Worm (Caenorhabditis elegans) whole organism, young adult: ENCODE results near the gene C14E2.7.

Experiments
- B0019.2 ChIP-seq: fragments of 200-800 bp; sonication (Bioruptor generic); conservative IDR thresholded peaks from 2 replicates; pipeline ENCODE4 v1.3.6; 2022; ENCODE audit warnings: missing genetic modification reagents, missing genetic modification characterization, missing compliant biosample characterization
- B0336.3 ChIP-seq: fragments of 200-800 bp; sonication (Bioruptor generic); IDR thresholded peaks from 2 replicates; pipeline ENCODE4 v1.3.6; 2022; ENCODE audit warnings: missing genetic modification characterization, missing compliant biosample characterization
- C17E4.6 ChIP-seq: fragments of 200-800 bp; sonication (Bioruptor generic); IDR thresholded peaks from 2 replicates; pipeline ENCODE4 v1.3.6; 2022; ENCODE audit warnings: missing genetic modification reagents, missing genetic modification characterization, missing compliant biosample characterization
- D2030.7 ChIP-seq: fragments of 200-800 bp; sonication (Bioruptor generic); IDR thresholded peaks from 2 replicates; pipeline ENCODE4 v1.3.6; 2022; ENCODE audit warnings: missing genetic modification reagents, missing genetic modification characterization, missing compliant biosample characterization
- F33H1.4 ChIP-seq: fragments of 200-800 bp; sonication (Bioruptor generic); IDR thresholded peaks from 2 replicates; pipeline ENCODE4 v1.3.6; 2022; ENCODE audit warnings: missing genetic modification reagents, missing genetic modification characterization, missing compliant biosample characterization
- F39B2.1 ChIP-seq: fragments of 200-800 bp; sonication (Bioruptor generic); IDR thresholded peaks from 2 replicates; pipeline ENCODE4 v1.3.6; 2022; ENCODE audit warnings: missing genetic modification reagents, missing genetic modification characterization, missing compliant biosample characterization
- Y53G8AR.9 ChIP-seq: fragments of 200-800 bp; sonication (Bioruptor generic); conservative IDR thresholded peaks from 2 replicates; pipeline ENCODE4 v1.3.6; 2022; ENCODE audit warnings: missing genetic modification reagents, missing genetic modification characterization, missing compliant biosample characterization
- Y79H2A.3 ChIP-seq: fragments of 200-800 bp; sonication (Bioruptor generic); conservative IDR thresholded peaks from 2 replicates; pipeline ENCODE4 v1.3.6; 2022; ENCODE audit warnings: missing genetic modification reagents, missing genetic modification characterization, missing compliant biosample characterization
- ZK185.1 ChIP-seq: sonication (generic microtip); optimal IDR thresholded peaks from 2 replicates; lab custom pipeline; 2016; ENCODE audit warnings: mild to moderate bottlenecking, missing genetic modification characterization, missing compliant biosample characterization; ENCODE audit not compliant: poor library complexity, severe bottlenecking
- ama-1 ChIP-seq, 3 experiments: fragments of 150-350 bp in 1 of 3; sonication (generic microtip) in 2 of 3; optimal IDR thresholded peaks; 2 replicates each; lab custom pipeline; 2014 to 2018; ENCODE audit warnings: missing biosample characterization in 2 of 3, missing genetic modification characterization in 2 of 3, missing genetic modification reagents in 2 of 3
- atf-7 ChIP-seq: sonication (generic microtip); optimal IDR thresholded peaks from 2 replicates; lab custom pipeline; 2017; ENCODE audit warnings: mild to moderate bottlenecking, missing genetic modification characterization, missing compliant biosample characterization
- cebp-1 ChIP-seq, 2 experiments: fragments of 200-800 bp in 1 of 2; sonication (Bioruptor generic) in 1 of 2; sonication (generic microtip) in 1 of 2; IDR thresholded peaks in 1 of 2; optimal IDR thresholded peaks in 1 of 2; 2 replicates each; pipeline versions ENCODE4 v1.3.6 to Lab custom; 2017 to 2022; ENCODE audit warnings: missing compliant biosample characterization in 2 of 2, missing genetic modification characterization in 2 of 2, mild to moderate bottlenecking in 1 of 2, missing genetic modification reagents in 1 of 2, moderate library complexity in 1 of 2
- ceh-100 ChIP-seq: fragments of 200-800 bp; sonication (Bioruptor generic); IDR thresholded peaks from 2 replicates; pipeline ENCODE4 v1.3.6; 2022; ENCODE audit warnings: missing genetic modification reagents, missing genetic modification characterization, missing compliant biosample characterization
- ceh-58 ChIP-seq: fragments of 200-800 bp; sonication (Bioruptor generic); IDR thresholded peaks from 2 replicates; pipeline ENCODE4 v1.3.6; 2022; ENCODE audit warnings: missing genetic modification characterization, missing compliant biosample characterization
- chd-7 ChIP-seq: sonication (generic microtip); optimal IDR thresholded peaks from 2 replicates; lab custom pipeline; 2016; ENCODE audit warnings: mild to moderate bottlenecking, missing genetic modification characterization, moderate library complexity, missing compliant biosample characterization
- die-1 ChIP-seq: sonication (generic microtip); optimal IDR thresholded peaks from 2 replicates; lab custom pipeline; 2016; ENCODE audit warnings: missing genotype, mild to moderate bottlenecking, missing genetic modification characterization, missing compliant biosample characterization
- dox-1 ChIP-seq: fragments of 200-800 bp; sonication (Bioruptor generic); IDR thresholded peaks from 2 replicates; pipeline ENCODE4 v1.3.6; 2022; ENCODE audit warnings: missing genetic modification reagents, missing genetic modification characterization, missing compliant biosample characterization
- ekl-4 ChIP-seq: fragments of 200-800 bp; sonication (Bioruptor generic); IDR thresholded peaks from 2 replicates; pipeline ENCODE4 v1.3.6; 2022; ENCODE audit warnings: missing genetic modification reagents, missing genetic modification characterization, missing compliant biosample characterization
- ets-4 ChIP-seq: fragments of 200-800 bp; sonication (Bioruptor generic); optimal IDR thresholded peaks from 2 replicates; lab custom pipeline; 2018; ENCODE audit warnings: mild to moderate bottlenecking, missing genetic modification characterization, missing compliant biosample characterization
- fkh-3 ChIP-seq: sonication (generic microtip); optimal IDR thresholded peaks from 2 replicates; lab custom pipeline; 2016; ENCODE audit warnings: mild to moderate bottlenecking, missing genetic modification characterization, missing compliant biosample characterization
- gei-17 ChIP-seq: fragments of 200-800 bp; sonication (Bioruptor generic); optimal IDR thresholded peaks from 2 replicates; lab custom pipeline; 2018; ENCODE audit warnings: mild to moderate bottlenecking, missing genetic modification characterization, missing compliant biosample characterization
- him-1 ChIP-seq: sonication (generic microtip); optimal IDR thresholded peaks from 2 replicates; lab custom pipeline; 2016; ENCODE audit warnings: missing genotype, missing genetic modification reagents, missing genetic modification characterization, missing compliant biosample characterization
- hlh-26 ChIP-seq: fragments of 200-800 bp; sonication (Bioruptor generic); conservative IDR thresholded peaks from 2 replicates; pipeline ENCODE4 v1.3.6; 2022; ENCODE audit warnings: missing genetic modification reagents, missing genetic modification characterization, missing compliant biosample characterization
- lin-26 ChIP-seq: fragments of 200-800 bp; sonication (Bioruptor generic); IDR thresholded peaks from 2 replicates; pipeline ENCODE4 v1.3.6; 2022; ENCODE audit warnings: missing genetic modification reagents, missing genetic modification characterization, missing compliant biosample characterization
- lin-54 ChIP-seq: fragments of 200-800 bp; sonication (Bioruptor generic); optimal IDR thresholded peaks from 2 replicates; lab custom pipeline; 2018; ENCODE audit warnings: mild to moderate bottlenecking, missing genetic modification characterization, missing compliant biosample characterization
- madf-6 ChIP-seq: fragments of 200-800 bp; sonication (Bioruptor generic); IDR thresholded peaks from 2 replicates; pipeline ENCODE4 v1.3.6; 2022; ENCODE audit warnings: missing genetic modification reagents, missing genetic modification characterization, missing compliant biosample characterization
- mel-28 ChIP-seq: sonication (generic microtip); optimal IDR thresholded peaks from 2 replicates; lab custom pipeline; 2016; ENCODE audit warnings: borderline replicate concordance, mild to moderate bottlenecking, missing genetic modification characterization, missing compliant biosample characterization
- nfya-1 ChIP-seq: sonication (generic microtip); optimal IDR thresholded peaks from 2 replicates; lab custom pipeline; 2017; ENCODE audit warnings: antibody characterized with exemption, missing compliant biosample characterization, missing genetic modification characterization, borderline replicate concordance; ENCODE audit not compliant: insufficient read depth
- nfyb-1 ChIP-seq: fragments of 200-800 bp; sonication (Bioruptor generic); IDR thresholded peaks from 2 replicates; pipeline ENCODE4 v1.3.6; 2022; ENCODE audit warnings: missing genetic modification reagents, missing genetic modification characterization, missing compliant biosample characterization
- nhr-120 ChIP-seq: fragments of 200-800 bp; sonication (Bioruptor generic); IDR thresholded peaks from 2 replicates; pipeline ENCODE4 v1.3.6; 2022; ENCODE audit warnings: missing genetic modification characterization, missing compliant biosample characterization
- nhr-80 ChIP-seq: sonication (generic microtip); optimal IDR thresholded peaks from 2 replicates; lab custom pipeline; 2016; ENCODE audit warnings: missing genetic modification characterization, missing compliant biosample characterization
- nhr-90 ChIP-seq: sonication (generic microtip); optimal IDR thresholded peaks from 2 replicates; lab custom pipeline; 2016; ENCODE audit warnings: missing genotype, mild to moderate bottlenecking, missing genetic modification characterization, missing compliant biosample characterization
- pha-4 ChIP-seq: fragments of 150-350 bp; sonication (generic microtip); optimal IDR thresholded peaks from 2 replicates; lab custom pipeline; 2014; ENCODE audit warnings: missing biosample characterization, missing genetic modification reagents, missing genetic modification characterization
- rcor-1 ChIP-seq: fragments of 200-800 bp; sonication (Bioruptor generic); IDR thresholded peaks from 2 replicates; pipeline ENCODE4 v1.3.6; 2022; ENCODE audit warnings: missing genetic modification reagents, missing genetic modification characterization, missing compliant biosample characterization
- rec-8 ChIP-seq, 2 experiments: sonication (generic microtip); optimal IDR thresholded peaks; 2 replicates each; lab custom pipeline; 2016; ENCODE audit warnings: mild to moderate bottlenecking in 2 of 2, missing genetic modification characterization in 2 of 2, missing genetic modification reagents in 2 of 2, missing genotype in 2 of 2, missing biosample characterization in 1 of 2, missing compliant biosample characterization in 1 of 2, moderate library complexity in 1 of 2
- sea-2 ChIP-seq: fragments of 200-800 bp; sonication (Bioruptor generic); IDR thresholded peaks from 2 replicates; pipeline ENCODE4 v1.3.6; 2022; ENCODE audit warnings: missing genetic modification characterization, missing compliant biosample characterization
- snpc-1.1 ChIP-seq: sonication (generic microtip); optimal IDR thresholded peaks from 2 replicates; lab custom pipeline; 2017; ENCODE audit warnings: missing genetic modification characterization, mild to moderate bottlenecking, missing compliant biosample characterization, antibody characterized with exemption, moderate library complexity, missing genotype, missing genetic modification reagents; ENCODE audit not compliant: insufficient read depth
- snpc-3.4 ChIP-seq: sonication (generic microtip); optimal IDR thresholded peaks from 2 replicates; lab custom pipeline; 2017; ENCODE audit warnings: missing genetic modification characterization, mild to moderate bottlenecking, missing compliant biosample characterization, antibody characterized with exemption, moderate library complexity, missing genotype, missing genetic modification reagents
- snpc-4 ChIP-seq, 5 experiments: fragments of 150-350 bp in 1 of 5; sonication (generic microtip) in 4 of 5; optimal IDR thresholded peaks; 2 replicates each; lab custom pipeline; 2014 to 2018; ENCODE audit warnings: missing genetic modification characterization in 5 of 5, missing biosample characterization in 3 of 5, antibody characterized with exemption in 2 of 5, mild to moderate bottlenecking in 2 of 5, missing compliant biosample characterization in 2 of 5, missing genotype in 2 of 5, moderate library complexity in 2 of 5, missing genetic modification reagents in 1 of 5
- tbp1 ChIP-seq: fragments of 200-800 bp; sonication (Bioruptor generic); optimal IDR thresholded peaks from 2 replicates; lab custom pipeline; 2018; ENCODE audit warnings: mild to moderate bottlenecking, missing genetic modification characterization, missing compliant biosample characterization
- tlf-1 ChIP-seq: fragments of 200-800 bp; sonication (Bioruptor generic); optimal IDR thresholded peaks from 2 replicates; lab custom pipeline; 2018; ENCODE audit warnings: mild to moderate bottlenecking, missing genetic modification characterization, missing compliant biosample characterization
- xnd-1 ChIP-seq: sonication (generic microtip); optimal IDR thresholded peaks from 2 replicates; lab custom pipeline; 2016; ENCODE audit warnings: missing genotype, missing genetic modification reagents, missing genetic modification characterization, missing compliant biosample characterization
- zim-3 ChIP-seq: sonication (generic microtip); optimal IDR thresholded peaks from 2 replicates; lab custom pipeline; 2017; ENCODE audit warnings: mild to moderate bottlenecking, missing genetic modification characterization, moderate library complexity, missing compliant biosample characterization
- ztf-26 ChIP-seq: sonication (generic microtip); optimal IDR thresholded peaks from 2 replicates; lab custom pipeline; 2017; ENCODE audit warnings: missing genetic modification characterization, missing compliant biosample characterization
- ztf-28 ChIP-seq: fragments of 200-800 bp; sonication (Bioruptor generic); IDR thresholded peaks from 2 replicates; pipeline ENCODE4 v1.3.6; 2022; ENCODE audit warnings: missing genetic modification reagents, missing genetic modification characterization, missing compliant biosample characterization
- ztf-6 ChIP-seq: fragments of 200-800 bp; sonication (Bioruptor generic); IDR thresholded peaks from 2 replicates; pipeline ENCODE4 v1.3.6; 2022; ENCODE audit warnings: missing genetic modification reagents, missing genetic modification characterization, missing compliant biosample characterization

Gene C14E2.7

DNA sequence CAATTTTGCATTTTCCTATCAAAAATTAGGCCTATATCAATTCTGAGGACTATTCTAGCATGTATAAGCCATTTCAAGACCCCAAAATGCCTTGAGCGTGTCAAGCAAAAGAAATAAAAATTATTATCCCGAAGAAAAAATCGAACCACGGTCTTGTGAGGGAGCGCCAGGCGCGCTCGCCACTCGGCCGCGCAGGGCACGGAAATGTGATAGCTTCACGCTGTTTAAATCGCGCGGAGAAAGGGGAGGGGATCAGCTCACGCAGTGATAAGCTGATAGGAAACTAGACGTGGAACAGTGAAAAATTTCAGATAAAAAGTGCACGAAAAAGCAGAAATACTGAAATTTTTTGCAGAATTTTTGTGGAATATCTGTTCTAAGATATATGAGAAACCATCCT is 21.5 kb downstream of the C14E2.7 start (continued):
- TF ChIP-seq B0336.3, result peak; percentile 59; the same call in 1 of the 2 replicates
- TF ChIP-seq snpc-3.4, result peak; percentile 57
- TF ChIP-seq cebp-1 (GFP tag; IDR thresholded peaks at IDR 0.05; lab: Robert Waterston, UW), result no peak
- no peak for TF ChIP-seq cebp-1 (tag; optimal IDR thresholded peaks at IDR 0.05; lab: Kevin White, UChicago)
- TF ChIP-seq ama-1 (optimal IDR thresholded peaks at IDR 0.05; lab: Kevin White, UChicago), result no peak
- peak; percentile 0 to 86 for TF ChIP-seq ama-1 (GFP tag; optimal IDR thresholded peaks at IDR 0.05; lab: Kevin White, UChicago)
- TF ChIP-seq lin-26, result peak; percentile 84
- TF ChIP-seq fkh-3 (tag; lab: Kevin White, UChicago), result peak; percentile 24
- no peak for TF ChIP-seq xnd-1 (tag; lab: Kevin White, UChicago)
- peak; percentile 2 for TF ChIP-seq nhr-80 (tag; lab: Kevin White, UChicago)
- peak; percentile 69 for TF ChIP-seq chd-7 (tag; lab: Kevin White, UChicago)
- peak; percentile 50 to 88 for TF ChIP-seq rec-8 (tag; optimal IDR thresholded peaks at IDR 0.05; lab: Kevin White, UChicago)
- TF ChIP-seq B0019.2 (GFP tag; lab: Robert Waterston, UW), result no peak
- TF ChIP-seq ZK185.1, result no peak
- TF ChIP-seq nfya-1 (tag; lab: Kevin White, UChicago), result no peak
- no peak for TF ChIP-seq Y79H2A.3 (GFP tag; lab: Robert Waterston, UW)
- TF ChIP-seq D2030.7 (GFP tag; lab: Robert Waterston, UW), result peak; percentile 67
- TF ChIP-seq ceh-100, result no peak; the same call in 1 of the 2 replicates
- TF ChIP-seq ekl-4 (GFP tag; lab: Robert Waterston, UW), result 0 out of 2 replicates have a peak, but pooled peaks have one; percentile 32
- TF ChIP-seq Y53G8AR.9, result peak; percentile 28; the same call in 1 of the 2 replicates
- peak; percentile 55 for TF ChIP-seq atf-7 (tag; lab: Kevin White, UChicago)
- no peak for TF ChIP-seq mel-28 (tag; lab: Kevin White, UChicago)
- TF ChIP-seq die-1, result peak; percentile 86
- peak; percentile 64 for TF ChIP-seq rcor-1 (GFP tag; lab: Robert Waterston, UW)
- TF ChIP-seq nhr-90 (tag; lab: Kevin White, UChicago), result peak; percentile 88
- no peak for TF ChIP-seq hlh-26 (GFP tag; lab: Robert Waterston, UW)
- peak; percentile 31 for TF ChIP-seq tlf-1 (GFP tag; lab: Kevin White, UChicago)
- TF ChIP-seq him-1 (tag; lab: Kevin White, UChicago), result peak; percentile 93
- TF ChIP-seq ztf-28 (GFP tag; lab: Robert Waterston, UW), result 0 out of 2 replicates have a peak, but pooled peaks have one; percentile 64
- peak; percentile 37 for TF ChIP-seq ets-4 (GFP tag; lab: Kevin White, UChicago)
- peak; percentile 62 for TF ChIP-seq snpc-1.1 (tag; lab: Kevin White, UChicago)
- TF ChIP-seq sea-2 (GFP tag; lab: Robert Waterston, UW), result no peak
- no peak for TF ChIP-seq ceh-58 (GFP tag; lab: Robert Waterston, UW)
- TF ChIP-seq nhr-120, result no peak
- peak; percentile 73 for TF ChIP-seq dox-1 (GFP tag; lab: Robert Waterston, UW)
- peak; percentile 64 for TF ChIP-seq ztf-26 (tag; lab: Kevin White, UChicago)
- no peak for TF ChIP-seq F39B2.1
- TF ChIP-seq gei-17 (GFP tag; lab: Kevin White, UChicago), result peak; percentile 47
- peak; percentile 46; the same call in 1 of the 2 replicates for TF ChIP-seq madf-6
- TF ChIP-seq C17E4.6 (GFP tag; lab: Robert Waterston, UW), result no peak
- TF ChIP-seq F33H1.4 (GFP tag; lab: Robert Waterston, UW), result no peak
- TF ChIP-seq ztf-6 (GFP tag; lab: Robert Waterston, UW), result no peak
- peak; percentile 56 for TF ChIP-seq snpc-4 (GFP tag; optimal IDR thresholded peaks at IDR 0.05; lab: Kevin White, UChicago)
- TF ChIP-seq snpc-4 (tag; optimal IDR thresholded peaks at IDR 0.05; lab: Kevin White, UChicago), result peak in 3 of 4 experiments; percentile 63 to 71 (median 70)
- peak; percentile 53 for TF ChIP-seq lin-54 (GFP tag; lab: Kevin White, UChicago)
- no peak for TF ChIP-seq pha-4
- TF ChIP-seq zim-3 (tag; lab: Kevin White, UChicago), result peak; percentile 83
- TF ChIP-seq nfyb-1 (GFP tag; lab: Robert Waterston, UW), result peak; percentile 70; the same call in 1 of the 2 replicates
- peak; percentile 98 for TF ChIP-seq tbp1 (GFP tag; lab: Kevin White, UChicago)
